Worm (Caenorhabditis elegans) whole organism, dauer: ENCODE measurements around the gene daf-41.

Experiments used
- unc-62 ChIP-seq: sonication (generic microtip); optimal IDR thresholded peaks from 2 replicates; lab custom pipeline; 2017; ENCODE audit warnings: missing biosample characterization, missing genetic modification reagents, missing genetic modification characterization

The daf-41 gene

ce11 chrIII:5277740-5278139, 3.2 kb upstream of the daf-41 start, which contains the start of gene clk-1:
TSS of gene clk-1 (plus strand) at chrIII:5277894.
- no peak for TF ChIP-seq unc-62 (GFP tag; lab: Kevin White, UChicago)

- TF ChIP-seq unc-62 (GFP tag; lab: Kevin White, UChicago): no peak
Observed at ce11 chrIII:5274250-5274649, 315 bp downstream of the daf-41 start.

- TF ChIP-seq unc-62 (GFP tag; lab: Kevin White, UChicago): no peak
Observed at ce11 chrIII:5273396-5273857, 1.1 kb downstream of the daf-41 start, which contains the start of gene ztf-8. TSS of gene ztf-8 (minus strand) at chrIII:5273471.

- no peak for TF ChIP-seq unc-62 (GFP tag; lab: Kevin White, UChicago)
Observed at ce11 chrIII:5269814-5270213, 4.8 kb downstream of the daf-41 start, which contains the start of gene ZC395.4. TSS of gene ZC395.4 (plus strand) at chrIII:5270114.

- TF ChIP-seq unc-62 (GFP tag; lab: Kevin White, UChicago): no peak
Observed at ce11 chrIII:5268486-5268885, 6.1 kb downstream of the daf-41 start.

- TF ChIP-seq unc-62 (GFP tag; lab: Kevin White, UChicago): no peak
Observed at ce11 chrIII:5267217-5267906, 7.2 kb downstream of the daf-41 start, which contains the start of gene ZC395.5. TSS of gene ZC395.5 (plus strand) at chrIII:5267848.

- no peak for TF ChIP-seq unc-62 (GFP tag; lab: Kevin White, UChicago)
Observed at ce11 chrIII:5264813-5265212, 9.8 kb downstream of the daf-41 start, which contains the start of gene gro-1. TSS of gene gro-1 (plus strand) at chrIII:5265113.

ce11 chrIII:5263299-5263993, 11.1 kb downstream of the daf-41 start, which contains the start of the genes C34E10.9 and hap-1:
TSS of gene C34E10.9 (minus strand) at chrIII:5263399.
TSS of gene hap-1 (plus strand) at chrIII:5263943.
- TF ChIP-seq unc-62 (GFP tag; lab: Kevin White, UChicago): no peak

ce11 chrIII:5260394-5260793, 14.2 kb downstream of the daf-41 start, which contains the start of gene gop-3:
TSS of gene gop-3 (plus strand) at chrIII:5260694.
- TF ChIP-seq unc-62 (GFP tag; lab: Kevin White, UChicago): no peak

- no peak for TF ChIP-seq unc-62 (GFP tag; lab: Kevin White, UChicago)
Observed at ce11 chrIII:5258918-5259317, 15.6 kb downstream of the daf-41 start, which contains the start of gene gop-2. TSS of gene gop-2 (plus strand) at chrIII:5259023.

ce11 chrIII:5254108-5254507, 20.5 kb downstream of the daf-41 start, which contains the start of the genes sumv-1 and gop-1:
TSS of gene sumv-1 (minus strand) at chrIII:5254187.
TSS of gene gop-1 (plus strand) at chrIII:5254438.
- TF ChIP-seq unc-62 (GFP tag; lab: Kevin White, UChicago): no peak

ce11 chrIII:5248706-5249105, 25.9 kb downstream of the daf-41 start:
- no peak for TF ChIP-seq unc-62 (GFP tag; lab: Kevin White, UChicago)

ce11 chrIII:5245067-5245466, 29.5 kb downstream of the daf-41 start:
- no peak for TF ChIP-seq unc-62 (GFP tag; lab: Kevin White, UChicago)

- no peak for TF ChIP-seq unc-62 (GFP tag; lab: Kevin White, UChicago)
Observed at ce11 chrIII:5244539-5244938, 30.0 kb downstream of the daf-41 start, which contains the start of gene cnd-1. TSS of gene cnd-1 (minus strand) at chrIII:5244639.

ce11 chrIII:5241854-5242253, 32.7 kb downstream of the daf-41 start:
- TF ChIP-seq unc-62 (GFP tag; lab: Kevin White, UChicago): no peak

- no peak for TF ChIP-seq unc-62 (GFP tag; lab: Kevin White, UChicago)
Observed at ce11 chrIII:5236104-5236503, 38.5 kb downstream of the daf-41 start, which contains the start of gene prx-10. TSS of gene prx-10 (plus strand) at chrIII:5236404.
